Fruit fly (Drosophila melanogaster) whole organism, embryonic: ENCODE results near the gene Tim17a2.

Source experiments
- CG10543 ChIP-seq: fragments of 200-800 bp; sonication (Bioruptor generic); optimal IDR thresholded peaks from 3 replicates; lab custom pipeline; 2017; ENCODE audit warnings: missing biosample characterization, mild to moderate bottlenecking, missing genetic modification characterization, moderate library complexity
- CG12659 ChIP-seq: fragments of 200-800 bp; sonication (Bioruptor generic); optimal IDR thresholded peaks from 3 replicates; lab custom pipeline; 2017; ENCODE audit warnings: mild to moderate bottlenecking, missing biosample characterization, missing genetic modification reagents, missing genetic modification characterization
- CG12769 ChIP-seq: fragments of 200-800 bp; sonication (Bioruptor generic); optimal IDR thresholded peaks from 2 replicates; lab custom pipeline; 2019; ENCODE audit warnings: missing biosample characterization, mild to moderate bottlenecking, missing genetic modification characterization, moderate library complexity
- CG13894 ChIP-seq: fragments of 200-800 bp; sonication (Bioruptor generic); optimal IDR thresholded peaks from 3 replicates; lab custom pipeline; 2018; ENCODE audit warnings: missing biosample characterization, mild to moderate bottlenecking, missing genetic modification characterization, moderate library complexity
- CG14014 ChIP-seq: fragments of 200-800 bp; sonication (Bioruptor generic); IDR thresholded peaks from 2 replicates; pipeline ENCODE4 v1.3.6; 2022; ENCODE audit warnings: missing biosample characterization, missing genetic modification characterization
- CG15514 ChIP-seq: fragments of 200-800 bp; sonication (Bioruptor generic); optimal IDR thresholded peaks from 3 replicates; lab custom pipeline; 2017; ENCODE audit warnings: missing biosample characterization, missing genetic modification characterization, mild to moderate bottlenecking, moderate library complexity, missing genetic modification reagents
- CG16813 ChIP-seq: fragments of 200-800 bp; sonication (Bioruptor generic); IDR thresholded peaks from 3 replicates; pipeline ENCODE4 v1.3.6; 2022; ENCODE audit warnings: missing biosample characterization, missing genetic modification characterization; ENCODE audit not compliant: partially characterized antibody
- CG16815 ChIP-seq: fragments of 200-800 bp; sonication (Bioruptor generic); optimal IDR thresholded peaks from 3 replicates; lab custom pipeline; 2017; ENCODE audit warnings: missing biosample characterization, mild to moderate bottlenecking, missing genetic modification characterization
- CG1792 ChIP-seq: fragments of 200-800 bp; sonication (Bioruptor generic); optimal IDR thresholded peaks from 2 replicates; lab custom pipeline; 2016; ENCODE audit warnings: missing biosample characterization, missing genetic modification characterization
- CG2712 ChIP-seq: fragments of 200-800 bp; optimal IDR thresholded peaks from 3 replicates; lab custom pipeline; 2019; ENCODE audit warnings: missing biosample characterization, mild to moderate bottlenecking, missing genetic modification characterization, moderate library complexity
- CG2889 ChIP-seq: fragments of 200-800 bp; sonication (Bioruptor generic); IDR thresholded peaks from 3 replicates; pipeline ENCODE4 v1.3.6; 2022; ENCODE audit warnings: missing biosample characterization, missing genetic modification characterization
- CG31388 ChIP-seq: fragments of 200-800 bp; sonication (Bioruptor generic); optimal IDR thresholded peaks from 2 replicates; lab custom pipeline; 2016; ENCODE audit warnings: missing biosample characterization, missing genetic modification characterization
- CG32532 ChIP-seq: fragments of 200-800 bp; sonication (Bioruptor generic); IDR thresholded peaks from 2 replicates; pipeline ENCODE4 v1.3.6; 2022; ENCODE audit warnings: missing biosample characterization, missing genetic modification characterization
- CG32767 ChIP-seq: fragments of 200-800 bp; sonication (Bioruptor generic); IDR thresholded peaks from 2 replicates; pipeline ENCODE4 v1.3.6; 2022; ENCODE audit warnings: missing biosample characterization, missing genetic modification characterization
- CG34422 ChIP-seq: fragments of 200-800 bp; sonication (Bioruptor generic); IDR thresholded peaks from 3 replicates; pipeline ENCODE4 v1.3.6; 2022; ENCODE audit warnings: missing biosample characterization, missing genetic modification characterization
- CG6254 ChIP-seq: fragments of 200-800 bp; sonication (Bioruptor generic); optimal IDR thresholded peaks from 3 replicates; lab custom pipeline; 2017; ENCODE audit warnings: mild to moderate bottlenecking, missing biosample characterization, missing genetic modification reagents, missing genetic modification characterization
- CG7987 ChIP-seq: fragments of 200-800 bp; sonication (Bioruptor generic); optimal IDR thresholded peaks from 2 replicates; lab custom pipeline; 2018; ENCODE audit warnings: missing biosample characterization, mild to moderate bottlenecking, missing genetic modification characterization, moderate library complexity
- CkIIα-i1 ChIP-seq: fragments of 200-800 bp; sonication (Bioruptor generic); IDR thresholded peaks from 2 replicates; pipeline ENCODE4 v1.3.6; 2022; ENCODE audit warnings: missing biosample characterization, missing genetic modification characterization
- Dbx ChIP-seq: fragments of 200-800 bp; sonication (Bioruptor generic); IDR thresholded peaks from 3 replicates; pipeline ENCODE4 v1.3.6; 2022; ENCODE audit warnings: missing biosample characterization, missing genetic modification characterization
- E2f1 ChIP-seq: fragments of 200-800 bp; sonication (Bioruptor generic); IDR thresholded peaks from 2 replicates; pipeline ENCODE4 v1.3.6; 2022; ENCODE audit warnings: missing biosample characterization, missing genetic modification characterization
- E2f2 ChIP-seq: fragments of 200-800 bp; sonication (Bioruptor generic); IDR thresholded peaks from 2 replicates; pipeline ENCODE4 v1.3.6; 2022; ENCODE audit warnings: missing biosample characterization, missing genetic modification characterization
- Ets65A ChIP-seq: fragments of 200-800 bp; sonication (Bioruptor generic); peaks from one replicate; lab custom pipeline; 2016; ENCODE audit warnings: missing biosample characterization, missing genetic modification characterization
- H2.0 ChIP-seq: fragments of 200-800 bp; sonication (Bioruptor generic); IDR thresholded peaks from 2 replicates; pipeline ENCODE4 v1.3.6; 2022; ENCODE audit warnings: missing biosample characterization, missing genetic modification characterization
- Kr ChIP-seq: fragments of 200-800 bp; sonication (Bioruptor generic); optimal IDR thresholded peaks from 2 replicates; lab custom pipeline; 2017; ENCODE audit warnings: missing biosample characterization, mild to moderate bottlenecking, missing genetic modification characterization
- Lhr ChIP-seq: fragments of 200-800 bp; sonication (Bioruptor generic); optimal IDR thresholded peaks from 3 replicates; lab custom pipeline; 2017; ENCODE audit warnings: mild to moderate bottlenecking, missing biosample characterization, missing genetic modification reagents, missing genetic modification characterization
- MESR4 ChIP-seq: fragments of 200-800 bp; sonication (Bioruptor generic); optimal IDR thresholded peaks from 2 replicates; lab custom pipeline; 2018; ENCODE audit warnings: missing biosample characterization, mild to moderate bottlenecking, missing genetic modification characterization, moderate library complexity
- Pdp1 ChIP-seq, 2 experiments: fragments of 200-800 bp; sonication (Bioruptor generic); optimal IDR thresholded peaks; 3 replicates each; lab custom pipeline; 2016; ENCODE audit warnings: missing biosample characterization in 2 of 2, missing genetic modification characterization in 2 of 2, mild to moderate bottlenecking in 1 of 2, moderate library complexity in 1 of 2
- Sry-δ ChIP-seq: fragments of 200-800 bp; sonication (Bioruptor generic); optimal IDR thresholded peaks from 2 replicates; lab custom pipeline; 2016; ENCODE audit warnings: missing biosample characterization, missing genetic modification characterization
- ash1 ChIP-seq: fragments of 200-800 bp; sonication (Bioruptor generic); optimal IDR thresholded peaks from 2 replicates; lab custom pipeline; 2018; ENCODE audit warnings: missing biosample characterization, mild to moderate bottlenecking, missing genetic modification characterization
- chinmo ChIP-seq: fragments of 200-800 bp; sonication (Bioruptor generic); IDR thresholded peaks from 4 replicates; pipeline ENCODE4 v1.3.6; 2022; ENCODE audit warnings: missing biosample characterization, missing genetic modification characterization; ENCODE audit not compliant: partially characterized antibody
- chn ChIP-seq: fragments of 200-800 bp; sonication (Bioruptor generic); optimal IDR thresholded peaks from 2 replicates; lab custom pipeline; 2016; ENCODE audit warnings: missing biosample characterization, missing genetic modification characterization
- crc ChIP-seq: fragments of 200-800 bp; sonication (Bioruptor generic); optimal IDR thresholded peaks from 2 replicates; lab custom pipeline; 2016; ENCODE audit warnings: missing biosample characterization, missing genetic modification characterization
- eve ChIP-seq, 2 experiments: fragments of >200 bp; optimal IDR thresholded peaks; 2 replicates each; lab custom pipeline; 2017; ENCODE audit warnings: missing biosample characterization in 2 of 2, missing genetic modification characterization in 2 of 2
- exex ChIP-seq: fragments of 200-800 bp; sonication (Bioruptor generic); optimal IDR thresholded peaks from 4 replicates; lab custom pipeline; 2018; ENCODE audit warnings: missing biosample characterization, mild to moderate bottlenecking, missing genetic modification characterization, moderate library complexity
- grau ChIP-seq: fragments of 200-800 bp; optimal IDR thresholded peaks from 3 replicates; lab custom pipeline; 2019; ENCODE audit warnings: missing biosample characterization, mild to moderate bottlenecking, missing genetic modification characterization, moderate library complexity
- hth ChIP-seq: fragments of >200 bp; optimal IDR thresholded peaks from 2 replicates; lab custom pipeline; 2017; ENCODE audit warnings: inconsistent platforms
- ind ChIP-seq: fragments of 200-800 bp; sonication (Bioruptor generic); optimal IDR thresholded peaks from 3 replicates; lab custom pipeline; 2016; ENCODE audit warnings: missing biosample characterization, missing genetic modification characterization
- insv ChIP-seq, 2 experiments: fragments of 200-800 bp; sonication (Bioruptor generic); optimal IDR thresholded peaks; 3 replicates each; lab custom pipeline; 2016 to 2018; ENCODE audit warnings: missing biosample characterization in 2 of 2, missing genetic modification characterization in 2 of 2
- lbe ChIP-seq: fragments of 200-800 bp; sonication (Bioruptor generic); optimal IDR thresholded peaks from 2 replicates; lab custom pipeline; 2016; ENCODE audit warnings: missing biosample characterization, mild to moderate bottlenecking, missing genetic modification characterization
- sr ChIP-seq: fragments of 200-800 bp; sonication (Bioruptor generic); IDR thresholded peaks from 3 replicates; pipeline ENCODE4 v1.3.6; 2022; ENCODE audit warnings: missing biosample characterization, missing genetic modification characterization
- ssp ChIP-seq: fragments of 200-800 bp; sonication (Bioruptor generic); IDR thresholded peaks from 2 replicates; pipeline ENCODE4 v1.3.6; 2022; ENCODE audit warnings: missing biosample characterization, missing genetic modification characterization
- sug ChIP-seq: fragments of 200-800 bp; optimal IDR thresholded peaks from 2 replicates; lab custom pipeline; 2019; ENCODE audit warnings: missing biosample characterization, mild to moderate bottlenecking, missing genetic modification characterization, moderate library complexity
- unc-4 ChIP-seq: fragments of 200-800 bp; sonication (Bioruptor generic); IDR thresholded peaks from 2 replicates; pipeline ENCODE4 v1.3.6; 2022; ENCODE audit warnings: missing biosample characterization, missing genetic modification characterization; ENCODE audit not compliant: partially characterized antibody
- vnd ChIP-seq: fragments of 200-800 bp; sonication (Bioruptor generic); IDR thresholded peaks from 3 replicates; pipeline ENCODE4 v1.3.6; 2022; ENCODE audit warnings: missing biosample characterization, missing genetic modification characterization; ENCODE audit not compliant: partially characterized antibody
- vvl ChIP-seq: fragments of 200-800 bp; sonication (Bioruptor generic); IDR thresholded peaks from 2 replicates; pipeline ENCODE4 v1.3.6; 2022; ENCODE audit warnings: missing biosample characterization, missing genetic modification characterization
- zen ChIP-seq: fragments of 200-800 bp; sonication (Bioruptor generic); optimal IDR thresholded peaks from 3 replicates; lab custom pipeline; 2018; ENCODE audit warnings: missing biosample characterization, mild to moderate bottlenecking, missing genetic modification characterization, moderate library complexity
- zen2 ChIP-seq: fragments of 200-800 bp; sonication (Bioruptor generic); IDR thresholded peaks from 3 replicates; pipeline ENCODE4 v1.3.6; 2022; ENCODE audit warnings: missing biosample characterization, missing genetic modification characterization; ENCODE audit not compliant: partially characterized antibody

Gene Tim17a2

DNA sequence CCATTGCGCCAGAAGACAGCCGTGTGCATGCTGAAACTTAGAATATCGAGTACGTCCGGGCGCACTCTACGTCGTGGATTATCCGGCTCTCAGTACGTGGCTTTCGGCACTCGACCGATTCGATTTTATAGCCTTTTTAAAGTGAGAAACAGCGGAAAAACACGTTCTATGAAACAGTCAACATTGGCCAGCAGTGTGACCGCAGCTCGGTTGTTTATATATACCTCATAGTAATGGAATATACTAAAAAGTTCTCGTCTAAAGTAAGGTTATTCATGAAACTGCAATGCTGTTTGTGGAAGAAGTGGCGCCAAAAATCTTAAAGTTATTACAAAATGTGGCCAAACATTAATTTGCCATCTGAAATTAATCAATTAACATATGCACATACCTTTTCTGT lies 34.8 kb upstream of the Tim17a2 start (continued):
- TF ChIP-seq CG34422 (GFP tag; lab: Robert Waterston, UW) (peak; percentile 7; the same call in 1 of the 3 replicates), vnd (GFP tag; lab: Robert Waterston, UW) (no peak), CG2712 (tag; lab: Kevin White, UChicago) (peak; percentile 9), E2f1 (GFP tag; lab: Robert Waterston, UW) (peak; percentile 20; the same call in 1 of the 2 replicates), CG16813 (no peak), lbe (GFP tag; lab: Kevin White, UChicago) (no peak), Kr (no peak), Dbx (GFP tag; lab: Robert Waterston, UW) (no peak), unc-4 (GFP tag; lab: Robert Waterston, UW) (0 out of 2 replicates have a peak, but pooled peaks have one; percentile 15), CG16815 (no peak), chn (GFP tag; lab: Kevin White, UChicago) (no peak), CG15514 (GFP tag; lab: Kevin White, UChicago) (peak; percentile 56), E2f2 (peak; percentile 84), Sry-δ (GFP tag; lab: Kevin White, UChicago) (peak; percentile 7), CG32532 (GFP tag; lab: Robert Waterston, UW) (no peak), CG12659 (GFP tag; lab: Kevin White, UChicago) (peak; percentile 33), zen (tag; lab: Kevin White, UChicago) (peak; percentile 20), CG6254 (GFP tag; lab: Kevin White, UChicago) (no peak), CG2889 (GFP tag; lab: Robert Waterston, UW) (no peak), MESR4 (GFP tag; lab: Kevin White, UChicago) (peak; percentile 83), grau (tag; lab: Kevin White, UChicago) (peak; percentile 2), H2.0 (GFP tag; lab: Robert Waterston, UW) (no peak), Lhr (GFP tag; lab: Kevin White, UChicago) (peak; percentile 44), insv (GFP tag; optimal IDR thresholded peaks at IDR 0.05; lab: Kevin White, UChicago) (no peak), CG31388 (GFP tag; lab: Kevin White, UChicago) (no peak), Ets65A (peak; percentile 80), CG1792 (GFP tag; lab: Kevin White, UChicago) (no peak)

DNA sequence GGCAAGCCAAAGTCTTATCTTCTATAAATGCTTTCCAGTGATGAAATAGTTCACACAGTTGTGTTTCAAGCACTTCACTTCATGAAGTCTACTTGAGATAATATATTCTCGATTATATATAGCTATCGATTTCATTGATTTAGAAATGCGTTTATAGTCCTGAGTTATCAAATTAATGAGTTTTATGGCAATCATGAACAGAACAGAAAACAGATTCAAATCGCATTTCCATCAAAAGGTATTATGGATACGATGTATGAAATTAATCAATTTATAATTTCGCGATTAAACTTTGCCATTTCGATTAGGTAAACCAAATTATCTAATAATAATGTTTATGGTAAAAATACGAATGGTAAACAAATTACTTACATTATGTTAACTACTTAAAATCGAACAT lies 32.6 kb upstream of the Tim17a2 start:
- peak; percentile 69 for TF ChIP-seq exex (tag; lab: Kevin White, UChicago)
- no peak for TF ChIP-seq sr
- TF ChIP-seq eve (GFP tag; optimal IDR thresholded peaks at IDR 0.05; lab: Kevin White, UChicago) = peak in 1 of 2 experiments; percentile 23
- TF ChIP-seq CG7987 (GFP tag; lab: Kevin White, UChicago) = no peak

DNA sequence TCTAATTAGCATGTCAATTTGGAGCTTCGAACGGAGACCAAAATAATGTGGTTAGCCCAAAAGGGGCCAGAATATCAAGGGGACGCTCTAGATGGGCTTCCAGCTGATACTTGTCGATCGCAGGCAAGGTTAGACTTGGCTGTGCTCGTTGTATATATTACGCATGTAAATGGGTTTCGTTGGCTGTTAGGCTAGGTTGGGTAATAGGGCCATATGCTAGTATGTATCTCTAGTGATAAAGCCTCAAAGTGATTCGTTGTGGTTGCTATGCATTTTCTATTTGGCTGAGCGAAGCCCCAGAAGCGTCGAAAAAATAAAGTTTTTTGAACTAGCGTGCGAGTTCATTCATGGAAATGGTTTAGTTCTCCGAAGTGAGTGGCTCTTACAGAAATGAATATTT lies 28.2 kb upstream of the Tim17a2 start:
- TF ChIP-seq Pdp1 (GFP tag; optimal IDR thresholded peaks at IDR 0.05; lab: Kevin White, UChicago) (peak in 1 of 2 experiments; percentile 58), ind (GFP tag; lab: Kevin White, UChicago) (no peak), CG12769 (tag; lab: Kevin White, UChicago) (peak; percentile 67), CG32767 (0 out of 2 replicates have a peak, but pooled peaks have one; percentile 29), sug (no peak), CG14014 (no peak), zen2 (GFP tag; lab: Robert Waterston, UW) (0 out of 3 replicates have a peak, but pooled peaks have one; percentile 8), vvl (GFP tag; lab: Robert Waterston, UW) (peak; percentile 77), ssp (GFP tag; lab: Robert Waterston, UW) (no peak), CkIIα-i1 (GFP tag; lab: Robert Waterston, UW) (no peak), crc (GFP tag; lab: Kevin White, UChicago) (no peak), CG13894 (tag; lab: Kevin White, UChicago) (peak; percentile 45), ash1 (GFP tag; lab: Kevin White, UChicago) (no peak), hth (lab: Kevin White, UChicago) (no peak), CG10543 (GFP tag; lab: Kevin White, UChicago) (peak; percentile 30), chinmo (peak; percentile 68; the same call in 2 of the 4 replicates)
